Worm (Caenorhabditis elegans) whole organism, L3 larva: Measurements from ENCODE around the gene gtf-2H2C.
A peak's percentile ranks its signal among the peaks of the same experiment; 100 is the strongest.

Source experiments
- R02D3.7 ChIP-seq: fragments of 150-350 bp; optimal IDR thresholded peaks from 2 replicates; lab custom pipeline; 2014; ENCODE audit warnings: missing biosample characterization, missing genetic modification characterization
- ZK546.5 ChIP-seq: sonication (generic microtip); optimal IDR thresholded peaks from 2 replicates; lab custom pipeline; 2017; ENCODE audit warnings: missing biosample characterization, missing genetic modification characterization
- aly-2 ChIP-seq: fragments of 150-350 bp; optimal IDR thresholded peaks from 2 replicates; lab custom pipeline; 2014; ENCODE audit warnings: missing biosample characterization, missing genetic modification characterization
- ama-1 ChIP-seq: fragments of 150-350 bp; optimal IDR thresholded peaks from 2 replicates; lab custom pipeline; 2018
- ceh-82 ChIP-seq: fragments of 150-350 bp; optimal IDR thresholded peaks from 2 replicates; lab custom pipeline; 2014; ENCODE audit warnings: missing biosample characterization, missing genetic modification characterization
- ceh-9 ChIP-seq: sonication (generic microtip); optimal IDR thresholded peaks from 2 replicates; lab custom pipeline; 2018; ENCODE audit warnings: missing biosample characterization, missing genetic modification characterization
- daf-12 ChIP-seq: fragments of 150-350 bp; optimal IDR thresholded peaks from 2 replicates; lab custom pipeline; 2014; ENCODE audit warnings: missing biosample characterization, missing genetic modification reagents, missing genetic modification characterization
- egl-27 ChIP-seq: sonication (generic microtip); optimal IDR thresholded peaks from 4 replicates; lab custom pipeline; 2017; ENCODE audit warnings: missing biosample characterization, missing genetic modification reagents, missing genetic modification characterization
- egl-5 ChIP-seq: fragments of 150-350 bp; optimal IDR thresholded peaks from 2 replicates; lab custom pipeline; 2017; ENCODE audit warnings: missing biosample characterization, missing genetic modification reagents, missing genetic modification characterization, inconsistent platforms
- elt-1 ChIP-seq: fragments of 150-350 bp; optimal IDR thresholded peaks from 2 replicates; lab custom pipeline; 2014; ENCODE audit warnings: missing biosample characterization, missing genetic modification characterization
- elt-2 ChIP-seq: sonication (generic microtip); optimal IDR thresholded peaks from 2 replicates; lab custom pipeline; 2016; ENCODE audit warnings: missing genetic modification reagents, mild to moderate bottlenecking, missing genetic modification characterization, missing compliant biosample characterization
- elt-3 ChIP-seq, 3 experiments: fragments of 150-350 bp in 1 of 3; sonication (generic microtip) in 2 of 3; optimal IDR thresholded peaks; 2 replicates in 2 of 3; 4 replicates in 1 of 3; lab custom pipeline; 2014 to 2017; ENCODE audit warnings: missing biosample characterization in 3 of 3, missing genetic modification characterization in 3 of 3
- eor-1 ChIP-seq, 2 experiments: fragments of 150-350 bp; optimal IDR thresholded peaks; 2 replicates each; lab custom pipeline; 2014 to 2018; ENCODE audit warnings: missing biosample characterization in 2 of 2, missing genetic modification characterization in 2 of 2
- fkh-2 ChIP-seq: fragments of 150-350 bp; optimal IDR thresholded peaks from 2 replicates; lab custom pipeline; 2014; ENCODE audit warnings: missing biosample characterization, missing genetic modification reagents, missing genetic modification characterization
- fos-1 ChIP-seq: fragments of 150-350 bp; optimal IDR thresholded peaks from 2 replicates; lab custom pipeline; 2014; ENCODE audit warnings: missing biosample characterization, missing genetic modification characterization
- jun-1 ChIP-seq: fragments of 150-350 bp; optimal IDR thresholded peaks from 2 replicates; lab custom pipeline; 2014; ENCODE audit warnings: missing biosample characterization, missing genetic modification reagents, missing genetic modification characterization
- lin-15B ChIP-seq: fragments of 150-350 bp; optimal IDR thresholded peaks from 2 replicates; lab custom pipeline; 2014; ENCODE audit warnings: missing biosample characterization, missing genetic modification characterization
- lin-39 ChIP-seq: fragments of 150-350 bp; optimal IDR thresholded peaks from 2 replicates; lab custom pipeline; 2018; ENCODE audit warnings: missing biosample characterization, missing genetic modification reagents, missing genetic modification characterization
- mdl-1 ChIP-seq: fragments of 150-350 bp; optimal IDR thresholded peaks from 2 replicates; lab custom pipeline; 2014; ENCODE audit warnings: missing biosample characterization, missing genetic modification characterization
- mml-1 ChIP-seq: fragments of 150-350 bp; sonication (generic microtip); optimal IDR thresholded peaks from 3 replicates; lab custom pipeline; 2014; ENCODE audit warnings: missing biosample characterization, missing genetic modification characterization
- nfya-1 ChIP-seq: sonication (generic microtip); optimal IDR thresholded peaks from 2 replicates; lab custom pipeline; 2017; ENCODE audit warnings: missing genetic modification characterization, mild to moderate bottlenecking, missing compliant biosample characterization, antibody characterized with exemption, moderate library complexity; ENCODE audit not compliant: insufficient read depth
- nhr-11 ChIP-seq: fragments of 150-350 bp; optimal IDR thresholded peaks from 2 replicates; lab custom pipeline; 2014; ENCODE audit warnings: missing biosample characterization, missing genetic modification characterization
- nhr-12 ChIP-seq: fragments of 150-350 bp; optimal IDR thresholded peaks from 2 replicates; lab custom pipeline; 2014; ENCODE audit warnings: missing biosample characterization, missing genetic modification characterization
- nhr-23 ChIP-seq: fragments of 150-350 bp; optimal IDR thresholded peaks from 2 replicates; lab custom pipeline; 2014; ENCODE audit warnings: missing biosample characterization, missing genetic modification reagents, missing genetic modification characterization
- nhr-237 ChIP-seq: fragments of 150-350 bp; optimal IDR thresholded peaks from 2 replicates; lab custom pipeline; 2014; ENCODE audit warnings: missing biosample characterization, missing genetic modification characterization
- nhr-25 ChIP-seq: sonication (generic microtip); optimal IDR thresholded peaks from 2 replicates; lab custom pipeline; 2017; ENCODE audit warnings: missing biosample characterization, missing genetic modification characterization
- nhr-28 ChIP-seq: fragments of 150-350 bp; optimal IDR thresholded peaks from 2 replicates; lab custom pipeline; 2014; ENCODE audit warnings: missing biosample characterization, missing genetic modification characterization
- nhr-43 ChIP-seq: sonication (generic microtip); optimal IDR thresholded peaks from 2 replicates; lab custom pipeline; 2016; ENCODE audit warnings: mild to moderate bottlenecking, missing genetic modification characterization, missing compliant biosample characterization; ENCODE audit not compliant: poor library complexity, severe bottlenecking
- nhr-67 ChIP-seq: fragments of 150-350 bp; optimal IDR thresholded peaks from 2 replicates; lab custom pipeline; 2014; ENCODE audit warnings: missing biosample characterization, missing genetic modification characterization
- nhr-76 ChIP-seq: fragments of 150-350 bp; sonication (generic microtip); optimal IDR thresholded peaks from 5 replicates; lab custom pipeline; 2014; ENCODE audit warnings: missing biosample characterization, missing genetic modification characterization
- nhr-77 ChIP-seq: fragments of 150-350 bp; optimal IDR thresholded peaks from 2 replicates; lab custom pipeline; 2014; ENCODE audit warnings: missing biosample characterization, missing genetic modification characterization
- pha-4 ChIP-seq: fragments of 150-350 bp; optimal IDR thresholded peaks from 2 replicates; lab custom pipeline; 2014; ENCODE audit warnings: missing biosample characterization, missing genetic modification reagents, missing genetic modification characterization
- pqm-1 ChIP-seq: fragments of 150-350 bp; optimal IDR thresholded peaks from 2 replicates; lab custom pipeline; 2017; ENCODE audit warnings: missing biosample characterization, missing genetic modification characterization, inconsistent platforms
- sea-2 ChIP-seq: fragments of 150-350 bp; sonication (generic microtip); optimal IDR thresholded peaks from 4 replicates; lab custom pipeline; 2014; ENCODE audit warnings: missing biosample characterization, missing genetic modification reagents, missing genetic modification characterization
- skn-1 ChIP-seq: fragments of 150-350 bp; optimal IDR thresholded peaks from 2 replicates; lab custom pipeline; 2014; ENCODE audit warnings: missing biosample characterization, missing genetic modification characterization
- snpc-4 ChIP-seq: fragments of 150-350 bp; optimal IDR thresholded peaks from 2 replicates; lab custom pipeline; 2014; ENCODE audit warnings: missing biosample characterization, missing genetic modification characterization
- tbx-2 ChIP-seq: sonication (generic microtip); optimal IDR thresholded peaks from 2 replicates; lab custom pipeline; 2016; ENCODE audit warnings: mild to moderate bottlenecking, missing genetic modification characterization, missing compliant biosample characterization
- unc-62 ChIP-seq: fragments of 150-350 bp; sonication (generic microtip); optimal IDR thresholded peaks from 4 replicates; lab custom pipeline; 2014; ENCODE audit warnings: missing biosample characterization, missing genetic modification reagents, missing genetic modification characterization
- ztf-11 ChIP-seq: fragments of 150-350 bp; optimal IDR thresholded peaks from 2 replicates; lab custom pipeline; 2014; ENCODE audit warnings: missing biosample characterization, missing genetic modification characterization
- ztf-4 ChIP-seq: fragments of 150-350 bp; optimal IDR thresholded peaks from 2 replicates; lab custom pipeline; 2014; ENCODE audit warnings: missing biosample characterization, missing genetic modification characterization

The gtf-2H2C gene

DNA sequence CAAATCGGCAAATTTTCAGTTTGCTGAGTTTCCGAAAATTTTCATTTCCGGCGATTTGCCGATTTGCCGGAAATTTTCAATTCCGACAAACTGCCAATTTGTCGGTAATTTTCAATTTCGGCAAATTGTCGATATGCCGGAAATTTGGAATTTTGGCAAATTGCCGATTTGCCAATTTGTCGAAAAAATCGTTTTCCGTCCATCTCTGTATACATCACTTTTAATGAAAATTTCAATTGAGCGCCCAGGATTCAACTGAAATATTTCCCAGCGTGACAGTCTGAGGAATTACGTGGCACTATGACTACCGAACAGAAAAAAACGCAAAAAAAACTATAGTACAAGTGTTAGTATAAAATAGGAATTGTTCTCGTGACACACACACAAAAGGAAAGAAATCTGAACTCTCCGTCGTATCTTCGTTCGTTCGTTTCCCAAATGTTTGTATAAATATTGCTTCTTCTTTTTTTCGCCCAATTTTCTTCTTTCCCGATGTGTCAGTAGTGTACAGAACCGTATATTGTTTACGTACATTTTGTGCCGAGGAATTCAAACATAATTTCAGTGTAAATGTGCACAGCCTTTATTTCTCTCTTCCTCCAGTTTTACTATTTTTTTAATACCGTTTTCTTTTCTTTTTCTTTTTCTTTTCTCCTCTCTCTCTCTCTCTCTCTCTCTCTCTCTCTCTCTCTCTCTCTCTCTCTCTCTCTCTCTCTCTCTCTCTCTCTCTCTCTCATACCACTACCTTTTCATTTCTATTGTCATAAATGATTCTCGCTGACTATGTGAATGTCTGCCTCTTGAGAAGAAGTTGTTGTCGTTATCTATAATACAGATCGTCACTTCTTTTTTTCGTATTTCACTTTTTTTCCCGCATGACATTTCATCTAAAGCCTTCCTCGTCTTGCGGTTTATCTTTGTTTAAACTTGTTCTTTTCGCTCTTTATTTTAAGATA, 42.2 kb upstream of the gtf-2H2C start:
- TF ChIP-seq mdl-1 (tag; lab: Kevin White, UChicago) (no peak), R02D3.7 (no peak), egl-5 (tag; lab: Kevin White, UChicago) (no peak), fos-1 (tag; lab: Kevin White, UChicago) (no peak), elt-3 (tag; optimal IDR thresholded peaks at IDR 0.05; lab: Kevin White, UChicago) (no peak), nhr-11 (tag; lab: Kevin White, UChicago) (no peak), egl-27 (tag; lab: Kevin White, UChicago) (no peak), aly-2 (no peak), nhr-28 (tag; lab: Kevin White, UChicago) (no peak), pqm-1 (peak; percentile 75), nfya-1 (tag; lab: Kevin White, UChicago) (no peak), ZK546.5 (no peak), snpc-4 (tag; lab: Kevin White, UChicago) (no peak), nhr-77 (tag; lab: Kevin White, UChicago) (no peak), pha-4 (tag; lab: Kevin White, UChicago) (peak; percentile 79), mml-1 (tag; lab: Kevin White, UChicago) (no peak), nhr-25 (peak; percentile 30), ztf-4 (tag; lab: Kevin White, UChicago) (no peak), skn-1 (tag; lab: Kevin White, UChicago) (no peak), lin-39 (tag; lab: Kevin White, UChicago) (no peak), lin-15B (no peak), nhr-237 (tag; lab: Kevin White, UChicago) (no peak), jun-1 (tag; lab: Kevin White, UChicago) (no peak), nhr-67 (tag; lab: Kevin White, UChicago) (no peak), elt-1 (tag; lab: Kevin White, UChicago) (peak; percentile 79), nhr-43 (tag; lab: Kevin White, UChicago) (no peak), nhr-23 (tag; lab: Kevin White, UChicago) (peak; percentile 10), ceh-82 (no peak), ztf-11 (tag; lab: Kevin White, UChicago) (no peak), nhr-76 (tag; lab: Kevin White, UChicago) (no peak), ama-1 (no peak), ceh-9 (tag; lab: Kevin White, UChicago) (no peak), daf-12 (no peak), eor-1 (tag; optimal IDR thresholded peaks at IDR 0.05; lab: Kevin White, UChicago) (no peak), sea-2 (GFP tag; lab: Kevin White, UChicago) (no peak), fkh-2 (tag; lab: Kevin White, UChicago) (no peak), tbx-2 (no peak), elt-2 (tag; lab: Kevin White, UChicago) (peak; percentile 72), unc-62 (GFP tag; lab: Kevin White, UChicago) (no peak)

ce11 chrIII:10126375-10126774, 35.8 kb upstream of the gtf-2H2C start:
- no peak for TF ChIP-seq ZK546.5
- TF ChIP-seq nhr-12 (tag; lab: Kevin White, UChicago), result no peak
- peak; percentile 11 for TF ChIP-seq elt-1 (tag; lab: Kevin White, UChicago)
- TF ChIP-seq lin-39 (tag; lab: Kevin White, UChicago), result peak; percentile 74
- TF ChIP-seq, all 47 proteins: peak for 2
